Worm (Caenorhabditis elegans) whole organism, late embryonic: Measurements from ENCODE around the gene F37C4.8.

Experiments used
- T23F11.4 ChIP-seq: fragments of 200-800 bp; sonication (Bioruptor generic); optimal IDR thresholded peaks from 2 replicates; lab custom pipeline; 2018; ENCODE audit warnings: mild to moderate bottlenecking, missing genetic modification characterization, missing compliant biosample characterization
- ahr-1 ChIP-seq: sonication (generic microtip); optimal IDR thresholded peaks from 2 replicates; lab custom pipeline; 2016; ENCODE audit warnings: missing genetic modification characterization, missing compliant biosample characterization
- ama-1 ChIP-seq: fragments of 150-350 bp; optimal IDR thresholded peaks from 2 replicates; lab custom pipeline; 2014
- ceh-6 ChIP-seq: fragments of 200-800 bp; sonication (Bioruptor generic); optimal IDR thresholded peaks from 2 replicates; lab custom pipeline; 2018; ENCODE audit warnings: mild to moderate bottlenecking, missing genetic modification characterization, missing compliant biosample characterization
- dmd-4 ChIP-seq: sonication (generic microtip); optimal IDR thresholded peaks from 2 replicates; lab custom pipeline; 2016; ENCODE audit warnings: borderline replicate concordance, missing genetic modification characterization, missing compliant biosample characterization
- ets-4 ChIP-seq: sonication (generic microtip); optimal IDR thresholded peaks from 2 replicates; lab custom pipeline; 2016; ENCODE audit warnings: missing genetic modification characterization, missing compliant biosample characterization
- fkh-10 ChIP-seq: fragments of 150-350 bp; optimal IDR thresholded peaks from 2 replicates; lab custom pipeline; 2014; ENCODE audit warnings: missing biosample characterization, missing genetic modification reagents, missing genetic modification characterization
- mec-3 ChIP-seq: sonication (generic microtip); optimal IDR thresholded peaks from 2 replicates; lab custom pipeline; 2016; ENCODE audit warnings: borderline replicate concordance, missing genetic modification characterization, missing compliant biosample characterization
- pqm-1 ChIP-seq: sonication (generic microtip); optimal IDR thresholded peaks from 2 replicates; lab custom pipeline; 2016; ENCODE audit warnings: missing genetic modification characterization, missing compliant biosample characterization
- pros-1 ChIP-seq: fragments of 150-350 bp; optimal IDR thresholded peaks from 2 replicates; lab custom pipeline; 2014; ENCODE audit warnings: missing biosample characterization, missing genetic modification reagents, missing genetic modification characterization
- sox-2 ChIP-seq: fragments of 200-800 bp; sonication (Bioruptor generic); IDR thresholded peaks from 2 replicates; pipeline ENCODE4 v1.3.6; 2022; ENCODE audit warnings: missing genetic modification reagents, missing genetic modification characterization, missing compliant biosample characterization
- tbx-2 ChIP-seq: sonication (generic microtip); optimal IDR thresholded peaks from 2 replicates; lab custom pipeline; 2016; ENCODE audit warnings: missing genetic modification characterization, missing compliant biosample characterization
- ttx-3 ChIP-seq: sonication (generic microtip); optimal IDR thresholded peaks from 2 replicates; lab custom pipeline; 2016; ENCODE audit warnings: missing genetic modification reagents, missing genetic modification characterization, missing compliant biosample characterization

ce11 chrIV:3888963-3889362 is 7.9 kb upstream of the F37C4.8 start, which contains the start of gene oac-21:
- TF ChIP-seq dmd-4 (tag; lab: Kevin White, UChicago) (no peak), ahr-1 (no peak), pqm-1 (tag; lab: Kevin White, UChicago) (no peak), ttx-3 (no peak), mec-3 (tag; lab: Kevin White, UChicago) (no peak), tbx-2 (tag; lab: Kevin White, UChicago) (no peak), ets-4 (tag; lab: Kevin White, UChicago) (no peak), pros-1 (tag; lab: Kevin White, UChicago) (no peak), ceh-6 (GFP tag; lab: Kevin White, UChicago) (no peak), fkh-10 (GFP tag; lab: Kevin White, UChicago) (no peak), sox-2 (GFP tag; lab: Robert Waterston, UW) (no peak), T23F11.4 (GFP tag; lab: Kevin White, UChicago) (no peak), ama-1 (no peak)
